Worm (Caenorhabditis elegans): Measurements from ENCODE around the gene ttr-41.

Gene ttr-41

ce11 chrII:4762574-4763285 lies 35.1 kb upstream of the ttr-41 start, which contains the start of gene F26G1.2 (continued):
- TF ChIP-seq C04F5.9 (tag; optimal IDR thresholded peaks at IDR 0.05) = no peak
- no peak for TF ChIP-seq nhr-11 (tag; optimal IDR thresholded peaks at IDR 0.05)
- TF ChIP-seq sox-4 (tag; optimal IDR thresholded peaks at IDR 0.05) = no peak
- no peak for TF ChIP-seq tlp-1 (tag; optimal IDR thresholded peaks at IDR 0.05)
- TF ChIP-seq nhr-85 (tag) = peak; percentile 84
- TF ChIP-seq snpc-4 (tag; optimal IDR thresholded peaks at IDR 0.05) = no peak
- no peak for TF ChIP-seq mep-1 (tag; optimal IDR thresholded peaks at IDR 0.05)
- no peak for TF ChIP-seq hlh-17 (GFP tag; optimal IDR thresholded peaks at IDR 0.05; ENCODE audit: borderline replicate concordance)
- TF ChIP-seq nhr-20 (tag; optimal IDR thresholded peaks at IDR 0.05) = peak; percentile 53
- no peak for TF ChIP-seq nhr-47 (tag; optimal IDR thresholded peaks at IDR 0.05)
- no peak for TF ChIP-seq sup-37 (GFP tag; optimal IDR thresholded peaks at IDR 0.05)
- TF ChIP-seq blmp-1 (tag; optimal IDR thresholded peaks at IDR 0.05) = peak; percentile 51
- no peak for TF ChIP-seq egl-13 (tag; optimal IDR thresholded peaks at IDR 0.05)
- TF ChIP-seq nhr-19 (GFP tag; conservative IDR thresholded peaks at IDR 0.05) = no peak
- TF ChIP-seq dpl-1 (GFP tag; optimal IDR thresholded peaks at IDR 0.05) = no peak
- TF ChIP-seq nhr-77 (tag; optimal IDR thresholded peaks at IDR 0.05) = no peak
- no peak for TF ChIP-seq hpl-2 (GFP tag; optimal IDR thresholded peaks at IDR 0.05)
- TF ChIP-seq fos-1 (tag; optimal IDR thresholded peaks at IDR 0.05) = no peak
- no peak for TF ChIP-seq swsn-7 (tag; optimal IDR thresholded peaks at IDR 0.05)
- TF ChIP-seq nhr-28 (tag; optimal IDR thresholded peaks at IDR 0.05) = no peak
- no peak for TF ChIP-seq C16A3.4 (tag; optimal IDR thresholded peaks at IDR 0.05)
- no peak for TF ChIP-seq nhr-84 (tag; optimal IDR thresholded peaks at IDR 0.05)
- TF ChIP-seq ceh-90 (tag; optimal IDR thresholded peaks at IDR 0.05) = no peak
- no peak for TF ChIP-seq tbx-2 (tag; optimal IDR thresholded peaks at IDR 0.05)
- no peak for TF ChIP-seq ceh-82 (tag; optimal IDR thresholded peaks at IDR 0.05)
- TF ChIP-seq fkh-10 (GFP tag; optimal IDR thresholded peaks at IDR 0.05) = no peak
- TF ChIP-seq mdl-1 (tag; optimal IDR thresholded peaks at IDR 0.05) = no peak
- peak; percentile 11 for TF ChIP-seq snu-23 (GFP tag; optimal IDR thresholded peaks at IDR 0.05)
- TF ChIP-seq unc-86 (tag; optimal IDR thresholded peaks at IDR 0.05) = no peak
- peak; percentile 50 for TF ChIP-seq nhr-71 (tag; optimal IDR thresholded peaks at IDR 0.05)
- no peak for TF ChIP-seq pax-3 (tag; optimal IDR thresholded peaks at IDR 0.05)
- no peak for TF ChIP-seq ces-1 (GFP tag; optimal IDR thresholded peaks at IDR 0.05)
- no peak for TF ChIP-seq ztf-11 (tag; optimal IDR thresholded peaks at IDR 0.05)
- no peak for TF ChIP-seq isw-1 (GFP tag; IDR thresholded peaks at IDR 0.05)
- no peak for TF ChIP-seq hlh-4 (tag; optimal IDR thresholded peaks at IDR 0.05)
- no peak for TF ChIP-seq lin-15B (tag; optimal IDR thresholded peaks at IDR 0.05)
- TF ChIP-seq aha-1 (tag; optimal IDR thresholded peaks at IDR 0.05) = no peak
- TF ChIP-seq efl-3 (GFP tag; optimal IDR thresholded peaks at IDR 0.05) = no peak
- no peak for TF ChIP-seq elt-2 (tag; optimal IDR thresholded peaks at IDR 0.05)
- no peak for TF ChIP-seq ceh-8 (GFP tag; optimal IDR thresholded peaks at IDR 0.05)
- TF ChIP-seq lin-13 (GFP tag; optimal IDR thresholded peaks at IDR 0.05) = no peak
- no peak for TF ChIP-seq nhr-12 (tag; optimal IDR thresholded peaks at IDR 0.05)

- TF ChIP-seq F16B12.6 (tag; optimal IDR thresholded peaks at IDR 0.05) (no peak), fos-1 (tag; optimal IDR thresholded peaks at IDR 0.05) (no peak), ztf-4 (tag; optimal IDR thresholded peaks at IDR 0.05) (no peak), lin-14 (GFP tag; optimal IDR thresholded peaks at IDR 0.05) (peak; percentile 37), nhr-71 (tag; optimal IDR thresholded peaks at IDR 0.05) (peak; percentile 31), lin-35 (GFP tag; optimal IDR thresholded peaks at IDR 0.05) (peak in 1 of 2 experiments; percentile 4), sptf-1 (tag; optimal IDR thresholded peaks at IDR 0.05) (no peak), unc-86 (tag; optimal IDR thresholded peaks at IDR 0.05) (no peak), ztf-11 (tag; optimal IDR thresholded peaks at IDR 0.05) (no peak), lin-13 (GFP tag; optimal IDR thresholded peaks at IDR 0.05) (no peak), nhr-20 (tag; optimal IDR thresholded peaks at IDR 0.05) (peak; percentile 48), nhr-85 (tag) (peak; percentile 93), efl-3 (GFP tag; optimal IDR thresholded peaks at IDR 0.05) (no peak), ceh-90 (tag; optimal IDR thresholded peaks at IDR 0.05) (no peak), lin-39 (tag; optimal IDR thresholded peaks at IDR 0.05) (no peak), hlh-17 (GFP tag; optimal IDR thresholded peaks at IDR 0.05; ENCODE audit: borderline replicate concordance) (no peak), nhr-19 (GFP tag; conservative IDR thresholded peaks at IDR 0.05) (no peak), elt-2 (tag; optimal IDR thresholded peaks at IDR 0.05) (no peak), lin-15B (tag; optimal IDR thresholded peaks at IDR 0.05) (no peak), zip-4 (GFP tag; optimal IDR thresholded peaks at IDR 0.05) (no peak), mdl-1 (tag; optimal IDR thresholded peaks at IDR 0.05) (no peak), unc-62 (GFP tag; optimal IDR thresholded peaks at IDR 0.05) (no peak), nhr-47 (tag; optimal IDR thresholded peaks at IDR 0.05) (no peak), isw-1 (GFP tag; IDR thresholded peaks at IDR 0.05) (no peak), blmp-1 (tag; optimal IDR thresholded peaks at IDR 0.05) (peak; percentile 36), lsy-2 (tag; optimal IDR thresholded peaks at IDR 0.05) (peak in 1 of 2 experiments; percentile 38)
Observed at ce11 chrII:4761020-4761419, 33.4 kb upstream of the ttr-41 start.

All from whole organism, L1 larva.